Fruit fly (Drosophila melanogaster) whole organism, prepupa: ENCODE data around the gene CG5235.

ENCODE experiments used
- CG10669 ChIP-seq: fragments of 200-800 bp; sonication (Bioruptor generic); optimal IDR thresholded peaks from 3 replicates; lab custom pipeline; 2018; ENCODE audit warnings: missing biosample characterization, mild to moderate bottlenecking, missing genetic modification characterization, moderate library complexity
- CG1621 ChIP-seq: fragments of 200-800 bp; sonication (Bioruptor generic); optimal IDR thresholded peaks from 3 replicates; lab custom pipeline; 2018; ENCODE audit warnings: missing biosample characterization, mild to moderate bottlenecking, missing genetic modification characterization
- CG6276 ChIP-seq: fragments of 200-800 bp; sonication (Bioruptor generic); optimal IDR thresholded peaks from 2 replicates; lab custom pipeline; 2017; ENCODE audit warnings: missing biosample characterization, mild to moderate bottlenecking, missing genetic modification characterization
- CG6854 ChIP-seq: fragments of 200-800 bp; sonication (Bioruptor generic); optimal IDR thresholded peaks from 2 replicates; lab custom pipeline; 2017; ENCODE audit warnings: missing biosample characterization, mild to moderate bottlenecking, missing genetic modification characterization
- Gug ChIP-seq: fragments of 200-800 bp; sonication (Bioruptor generic); IDR thresholded peaks from 2 replicates; pipeline ENCODE4 v1.3.6; 2022; ENCODE audit warnings: missing biosample characterization, missing genetic modification characterization
- Hr4 ChIP-seq: fragments of 200-800 bp; sonication (Bioruptor generic); optimal IDR thresholded peaks from 3 replicates; lab custom pipeline; 2016; ENCODE audit warnings: missing biosample characterization, missing genetic modification characterization
- OdsH ChIP-seq: fragments of 200-800 bp; sonication (Bioruptor generic); optimal IDR thresholded peaks from 3 replicates; lab custom pipeline; 2016; ENCODE audit warnings: missing biosample characterization, missing genetic modification characterization
- Sox102F ChIP-seq: fragments of 200-800 bp; sonication (Bioruptor generic); optimal IDR thresholded peaks from 2 replicates; lab custom pipeline; 2016; ENCODE audit warnings: missing biosample characterization, mild to moderate bottlenecking, missing genetic modification characterization
- fd85E ChIP-seq: fragments of 200-800 bp; sonication (Bioruptor generic); optimal IDR thresholded peaks from 3 replicates; lab custom pipeline; 2016; ENCODE audit warnings: missing biosample characterization, missing genetic modification characterization

DNA sequence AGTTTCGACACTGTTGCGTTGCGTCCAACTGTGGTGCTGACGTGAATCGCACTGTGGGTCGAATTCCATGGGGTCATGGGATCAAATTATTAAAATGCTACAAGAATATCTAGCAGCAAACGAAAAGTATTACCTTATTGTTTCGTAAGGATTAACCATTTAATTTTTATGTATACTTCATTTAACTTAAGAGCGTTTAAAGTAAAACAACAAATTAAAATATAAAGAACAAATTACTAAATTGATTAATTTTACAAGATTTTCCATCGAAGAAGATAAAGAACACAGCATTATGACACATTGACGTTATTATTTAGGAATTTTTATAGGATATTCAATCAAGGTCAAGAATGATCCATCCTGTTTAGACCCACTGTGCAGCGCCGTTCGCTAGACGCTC is 36.1 kb downstream of the CG5235 start:
- TF ChIP-seq CG6276 (GFP tag; lab: Kevin White, UChicago) (peak; percentile 42), fd85E (no peak), Gug (GFP tag; lab: Robert Waterston, UW) (no peak; the same call in 1 of the 2 replicates), Sox102F (GFP tag; lab: Kevin White, UChicago) (no peak), Hr4 (GFP tag; lab: Kevin White, UChicago) (peak; percentile 58), CG10669 (GFP tag; lab: Kevin White, UChicago) (no peak), CG6854 (no peak), CG1621 (no peak), OdsH (peak; percentile 40)
